Worm (Caenorhabditis elegans) whole organism, late embryonic: Measurements from ENCODE around the gene Y55B1BR.8.

Source experiments
- F13H6.1 ChIP-seq: sonication (generic microtip); optimal IDR thresholded peaks from 2 replicates; lab custom pipeline; 2016; ENCODE audit warnings: missing genetic modification characterization, missing compliant biosample characterization
- K02D7.2 ChIP-seq: sonication (generic microtip); optimal IDR thresholded peaks from 2 replicates; lab custom pipeline; 2017; ENCODE audit warnings: mild to moderate bottlenecking, missing genetic modification characterization, missing compliant biosample characterization
- T23F11.4 ChIP-seq: fragments of 200-800 bp; sonication (Bioruptor generic); optimal IDR thresholded peaks from 2 replicates; lab custom pipeline; 2018; ENCODE audit warnings: mild to moderate bottlenecking, missing genetic modification characterization, missing compliant biosample characterization
- Y22D7AL.16 ChIP-seq: sonication (generic microtip); optimal IDR thresholded peaks from 2 replicates; lab custom pipeline; 2016; ENCODE audit warnings: missing genetic modification characterization, missing compliant biosample characterization
- ahr-1 ChIP-seq: sonication (generic microtip); optimal IDR thresholded peaks from 2 replicates; lab custom pipeline; 2016; ENCODE audit warnings: missing genetic modification characterization, missing compliant biosample characterization
- ceh-19 ChIP-seq: fragments of 200-800 bp; sonication (Bioruptor generic); optimal IDR thresholded peaks from 2 replicates; lab custom pipeline; 2018; ENCODE audit warnings: mild to moderate bottlenecking, missing genetic modification characterization, missing compliant biosample characterization
- ceh-22 ChIP-seq: sonication (generic microtip); optimal IDR thresholded peaks from 2 replicates; lab custom pipeline; 2017; ENCODE audit warnings: missing biosample characterization, missing genetic modification characterization
- ceh-24 ChIP-seq: sonication (generic microtip); optimal IDR thresholded peaks from 2 replicates; lab custom pipeline; 2016; ENCODE audit warnings: mild to moderate bottlenecking, missing genetic modification characterization, missing compliant biosample characterization
- ceh-30 ChIP-seq: fragments of 150-350 bp; optimal IDR thresholded peaks from 2 replicates; lab custom pipeline; 2014; ENCODE audit warnings: missing biosample characterization, missing genetic modification characterization
- ceh-31 ChIP-seq: sonication (generic microtip); optimal IDR thresholded peaks from 2 replicates; lab custom pipeline; 2016; ENCODE audit warnings: missing genetic modification characterization, missing compliant biosample characterization
- ceh-48 ChIP-seq: sonication (generic microtip); optimal IDR thresholded peaks from 2 replicates; lab custom pipeline; 2016; ENCODE audit warnings: missing genetic modification characterization, inconsistent platforms, missing compliant biosample characterization
- che-1 ChIP-seq: sonication (generic microtip); optimal IDR thresholded peaks from 2 replicates; lab custom pipeline; 2016; ENCODE audit warnings: mild to moderate bottlenecking, missing genetic modification characterization, missing compliant biosample characterization
- dmd-4 ChIP-seq: sonication (generic microtip); optimal IDR thresholded peaks from 2 replicates; lab custom pipeline; 2016; ENCODE audit warnings: borderline replicate concordance, missing genetic modification characterization, missing compliant biosample characterization
- ets-4 ChIP-seq: sonication (generic microtip); optimal IDR thresholded peaks from 2 replicates; lab custom pipeline; 2016; ENCODE audit warnings: missing genetic modification characterization, missing compliant biosample characterization
- fax-1 ChIP-seq: sonication (generic microtip); optimal IDR thresholded peaks from 2 replicates; lab custom pipeline; 2016; ENCODE audit warnings: missing genotype, missing genetic modification characterization, missing compliant biosample characterization
- fkh-6 ChIP-seq: sonication (generic microtip); optimal IDR thresholded peaks from 2 replicates; lab custom pipeline; 2016; ENCODE audit warnings: missing genetic modification characterization, missing compliant biosample characterization
- hlh-13 ChIP-seq: fragments of 200-800 bp; sonication (Bioruptor generic); optimal IDR thresholded peaks from 2 replicates; lab custom pipeline; 2018; ENCODE audit warnings: mild to moderate bottlenecking, missing genetic modification characterization, missing compliant biosample characterization
- hlh-15 ChIP-seq: sonication (generic microtip); optimal IDR thresholded peaks from 2 replicates; lab custom pipeline; 2016; ENCODE audit warnings: missing genetic modification characterization, missing compliant biosample characterization
- hlh-30 ChIP-seq: sonication (generic microtip); optimal IDR thresholded peaks from 2 replicates; lab custom pipeline; 2017; ENCODE audit warnings: antibody characterized with exemption, missing genetic modification characterization, missing compliant biosample characterization; ENCODE audit not compliant: insufficient read depth
- hlh-6 ChIP-seq: sonication (generic microtip); optimal IDR thresholded peaks from 2 replicates; lab custom pipeline; 2016; ENCODE audit warnings: missing genotype, missing genetic modification characterization, missing compliant biosample characterization
- nhr-232 ChIP-seq: sonication (generic microtip); optimal IDR thresholded peaks from 2 replicates; lab custom pipeline; 2016; ENCODE audit warnings: missing genetic modification characterization, missing compliant biosample characterization
- npax-4 ChIP-seq: sonication (generic microtip); optimal IDR thresholded peaks from 2 replicates; lab custom pipeline; 2016; ENCODE audit warnings: missing genetic modification characterization, missing compliant biosample characterization
- odd-2 ChIP-seq: sonication (generic microtip); optimal IDR thresholded peaks from 2 replicates; lab custom pipeline; 2017; ENCODE audit warnings: antibody characterized with exemption, mild to moderate bottlenecking, missing genetic modification characterization, missing compliant biosample characterization
- pag-3 ChIP-seq: sonication (generic microtip); optimal IDR thresholded peaks from 2 replicates; lab custom pipeline; 2016; ENCODE audit warnings: missing compliant biosample characterization, missing genetic modification characterization, borderline replicate concordance
- pat-9 ChIP-seq: fragments of 200-800 bp; sonication (Bioruptor generic); optimal IDR thresholded peaks from 2 replicates; lab custom pipeline; 2018; ENCODE audit warnings: mild to moderate bottlenecking, missing genetic modification characterization, moderate library complexity, missing compliant biosample characterization
- pax-1 ChIP-seq: fragments of 150-350 bp; optimal IDR thresholded peaks from 2 replicates; lab custom pipeline; 2014; ENCODE audit warnings: missing biosample characterization, missing genetic modification characterization
- pha-2 ChIP-seq: sonication (generic microtip); optimal IDR thresholded peaks from 2 replicates; lab custom pipeline; 2017; ENCODE audit warnings: mild to moderate bottlenecking, missing genetic modification characterization, missing compliant biosample characterization
- pqm-1 ChIP-seq: sonication (generic microtip); optimal IDR thresholded peaks from 2 replicates; lab custom pipeline; 2016; ENCODE audit warnings: missing genetic modification characterization, missing compliant biosample characterization
- pros-1 ChIP-seq: fragments of 150-350 bp; optimal IDR thresholded peaks from 2 replicates; lab custom pipeline; 2014; ENCODE audit warnings: missing biosample characterization, missing genetic modification reagents, missing genetic modification characterization
- ref-2 ChIP-seq: sonication (generic microtip); optimal IDR thresholded peaks from 2 replicates; lab custom pipeline; 2016; ENCODE audit warnings: missing genetic modification characterization, missing compliant biosample characterization
- sdc-2 ChIP-seq: sonication (generic microtip); optimal IDR thresholded peaks from 2 replicates; lab custom pipeline; 2016; ENCODE audit warnings: missing genotype, missing genetic modification characterization, missing compliant biosample characterization
- sox-2 ChIP-seq: fragments of 200-800 bp; sonication (Bioruptor generic); IDR thresholded peaks from 2 replicates; pipeline ENCODE4 v1.3.6; 2022; ENCODE audit warnings: missing genetic modification reagents, missing genetic modification characterization, missing compliant biosample characterization
- sox-4 ChIP-seq: sonication (generic microtip); optimal IDR thresholded peaks from 2 replicates; lab custom pipeline; 2017; ENCODE audit warnings: mild to moderate bottlenecking, missing genetic modification characterization, inconsistent platforms, missing compliant biosample characterization
- syd-9 ChIP-seq: sonication (generic microtip); optimal IDR thresholded peaks from 2 replicates; lab custom pipeline; 2016; ENCODE audit warnings: mild to moderate bottlenecking, missing genetic modification characterization, moderate library complexity, missing compliant biosample characterization
- tbx-7 ChIP-seq: sonication (generic microtip); optimal IDR thresholded peaks from 2 replicates; lab custom pipeline; 2016; ENCODE audit warnings: missing genotype, missing genetic modification characterization, missing compliant biosample characterization
- unc-42 ChIP-seq: sonication (generic microtip); optimal IDR thresholded peaks from 2 replicates; lab custom pipeline; 2016; ENCODE audit warnings: missing genotype, missing genetic modification characterization, missing compliant biosample characterization
- unc-55 ChIP-seq: sonication (generic microtip); optimal IDR thresholded peaks from 2 replicates; lab custom pipeline; 2017; ENCODE audit warnings: missing biosample characterization, missing genetic modification reagents, missing genetic modification characterization
- zip-5 ChIP-seq: sonication (generic microtip); optimal IDR thresholded peaks from 2 replicates; lab custom pipeline; 2016; ENCODE audit warnings: missing genetic modification characterization, missing compliant biosample characterization

Y55B1BR.8 gene

DNA sequence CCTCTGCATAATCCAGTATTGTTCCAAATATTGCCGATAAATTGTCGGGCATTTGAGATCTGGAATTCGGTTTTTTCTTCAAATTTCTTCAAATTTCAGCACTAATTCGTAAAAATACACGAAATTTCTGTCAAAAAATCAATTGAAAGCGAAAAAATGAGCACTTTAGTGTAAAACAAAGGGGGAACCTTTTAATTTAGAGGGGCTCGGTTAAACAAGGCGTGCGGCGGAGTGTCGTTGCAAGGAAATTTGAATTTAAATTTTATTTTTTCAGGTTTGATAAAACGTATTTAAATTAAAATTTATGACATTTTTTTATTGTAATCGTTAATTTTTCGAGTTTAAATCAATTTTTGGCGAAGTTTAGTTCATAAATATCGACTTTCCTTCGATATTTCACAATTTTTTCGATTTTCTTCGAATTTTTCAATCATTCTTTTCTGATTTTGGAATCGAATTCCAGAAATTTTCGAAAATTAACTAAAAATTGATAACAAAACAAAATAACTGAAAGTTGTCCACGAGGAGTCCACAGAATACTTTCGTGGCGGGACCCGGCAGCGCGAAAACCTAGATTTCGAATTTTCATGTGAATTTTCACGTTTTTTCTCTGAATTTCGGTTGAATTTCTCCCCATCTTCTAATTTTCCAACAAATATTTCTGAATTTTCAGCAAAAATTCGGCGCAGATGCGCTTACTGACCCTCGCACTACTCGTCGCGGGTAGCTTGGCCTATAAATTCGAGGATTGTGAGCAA is 27.6 kb downstream of the Y55B1BR.8 start, which contains the start of the genes magu-1 and nemp-1:
Gene magu-1, minus strand, starts transcription at position 59 of the 758 bp plus-strand sequence.
Gene nemp-1, plus strand, starts transcription at position 674 of the 758 bp plus-strand sequence.
- peak; percentile 9 for TF ChIP-seq unc-42 (tag; lab: Kevin White, UChicago)
- no peak for TF ChIP-seq npax-4 (tag; lab: Kevin White, UChicago)
- no peak for TF ChIP-seq pax-1 (tag; lab: Kevin White, UChicago)

DNA sequence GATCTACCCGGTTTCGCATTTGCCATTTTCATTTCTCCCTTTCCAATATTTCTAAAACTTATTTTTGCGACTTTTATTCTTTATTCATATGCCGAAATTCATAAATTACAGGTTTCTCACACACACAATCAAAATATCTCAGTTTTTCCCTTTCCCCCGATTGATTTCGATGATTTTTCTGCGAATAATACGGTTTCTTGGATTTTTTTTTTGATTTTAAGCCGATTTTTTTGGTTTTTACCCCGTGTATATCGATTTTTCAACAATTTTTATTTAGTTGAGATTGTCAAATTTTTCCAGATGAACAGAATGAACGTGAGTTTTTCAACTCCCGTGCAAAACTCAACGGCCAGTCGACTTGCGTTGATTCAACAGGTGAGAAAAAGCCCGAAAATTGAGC is 31.0 kb downstream of the Y55B1BR.8 start, which contains the start of gene mat-3:
Gene mat-3, plus strand, starts transcription at position 301 of the 400 bp plus-strand sequence.
- TF ChIP-seq fkh-6 (tag; lab: Kevin White, UChicago) (no peak), ceh-22 (tag; lab: Kevin White, UChicago) (no peak), tbx-7 (tag; lab: Kevin White, UChicago) (no peak), hlh-15 (tag; lab: Kevin White, UChicago) (no peak), pax-1 (tag; lab: Kevin White, UChicago) (no peak), ceh-24 (tag; lab: Kevin White, UChicago) (no peak), pqm-1 (tag; lab: Kevin White, UChicago) (no peak), odd-2 (tag; lab: Kevin White, UChicago) (no peak), unc-55 (no peak), sox-2 (GFP tag; lab: Robert Waterston, UW) (no peak), pha-2 (no peak)

DNA sequence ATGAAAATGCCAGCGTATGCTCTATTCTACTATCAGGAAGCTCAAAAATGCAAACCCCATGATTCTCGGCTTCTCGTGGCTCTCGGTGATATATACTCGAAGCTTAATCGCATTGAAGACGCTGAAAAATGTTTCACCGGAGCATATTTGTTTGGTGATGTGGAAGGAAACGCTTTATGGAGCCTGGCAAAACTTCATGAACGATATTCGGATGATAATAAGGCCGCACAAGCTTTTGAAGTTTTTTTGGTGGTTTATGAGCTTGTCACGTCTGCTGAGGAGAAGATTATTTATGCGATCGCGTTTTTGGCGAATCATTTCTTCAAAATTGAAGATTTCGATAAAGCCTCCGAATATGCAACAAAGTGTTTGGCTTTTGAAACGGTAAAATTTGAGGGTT is 37.1 kb downstream of the Y55B1BR.8 start:
- TF ChIP-seq T23F11.4 (no peak), che-1 (tag; lab: Kevin White, UChicago) (no peak), F13H6.1 (tag; lab: Kevin White, UChicago) (no peak), hlh-6 (tag; lab: Kevin White, UChicago) (no peak), nhr-232 (tag; lab: Kevin White, UChicago) (no peak), hlh-30 (no peak), ceh-48 (tag; lab: Kevin White, UChicago) (no peak), pqm-1 (tag; lab: Kevin White, UChicago) (no peak), pax-1 (tag; lab: Kevin White, UChicago) (no peak), unc-55 (no peak)

DNA sequence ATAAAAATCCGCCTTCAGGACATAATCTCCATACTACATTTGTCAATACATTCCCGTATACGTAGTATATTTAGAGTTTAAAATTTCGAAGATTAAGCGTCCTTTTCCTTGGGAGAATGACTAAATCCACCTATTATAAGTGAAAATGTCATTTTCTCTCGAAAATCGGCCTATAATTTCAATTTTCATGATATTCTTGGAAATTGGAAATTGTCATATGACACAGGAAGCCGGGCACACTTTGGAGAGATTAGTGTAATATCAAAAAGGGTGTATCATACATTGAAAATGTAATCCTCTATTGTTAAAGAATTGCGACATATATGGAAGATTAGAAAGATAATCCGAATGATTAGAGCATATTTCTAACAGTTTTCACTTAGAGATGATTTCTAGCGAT is 38.5 kb downstream of the Y55B1BR.8 start:
- no peak for TF ChIP-seq zip-5 (tag; lab: Kevin White, UChicago)
- no peak for TF ChIP-seq T23F11.4
- no peak for TF ChIP-seq pag-3
- TF ChIP-seq sdc-2 (tag; lab: Kevin White, UChicago): no peak
- TF ChIP-seq hlh-15 (tag; lab: Kevin White, UChicago): no peak
- no peak for TF ChIP-seq ceh-19
- no peak for TF ChIP-seq ceh-31 (tag; lab: Kevin White, UChicago)
- TF ChIP-seq Y22D7AL.16 (tag; lab: Kevin White, UChicago): no peak
- no peak for TF ChIP-seq unc-42 (tag; lab: Kevin White, UChicago)
- no peak for TF ChIP-seq odd-2 (tag; lab: Kevin White, UChicago)
- TF ChIP-seq F13H6.1 (tag; lab: Kevin White, UChicago): no peak
- TF ChIP-seq hlh-13 (GFP tag; lab: Kevin White, UChicago): no peak
- no peak for TF ChIP-seq ceh-30
- no peak for TF ChIP-seq hlh-6 (tag; lab: Kevin White, UChicago)
- no peak for TF ChIP-seq dmd-4 (tag; lab: Kevin White, UChicago)
- no peak for TF ChIP-seq K02D7.2 (tag; lab: Kevin White, UChicago)
- no peak for TF ChIP-seq syd-9 (tag; lab: Kevin White, UChicago)
- no peak for TF ChIP-seq ahr-1
- TF ChIP-seq ref-2: no peak
- TF ChIP-seq, all 69 proteins: peak for 0

DNA sequence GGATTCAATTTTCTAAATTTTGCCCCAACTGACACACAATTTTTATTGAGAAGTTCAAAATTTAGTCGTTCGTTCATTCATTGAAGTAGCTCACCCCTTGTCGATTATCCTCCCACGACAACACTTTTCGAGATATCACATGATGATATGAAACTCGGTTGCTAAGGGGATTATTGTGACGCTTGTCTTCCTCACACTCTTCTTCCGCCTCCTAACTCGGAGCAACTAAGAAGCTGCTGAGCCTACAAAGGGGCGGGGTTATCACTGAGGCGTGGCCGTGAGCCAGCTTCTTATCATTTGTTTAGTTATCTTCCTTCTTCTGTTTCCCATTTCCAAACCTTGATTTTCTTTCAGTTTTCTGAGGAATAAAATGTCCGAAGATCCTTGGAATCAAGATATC is 39.4 kb downstream of the Y55B1BR.8 start, which contains the start of gene F10C5.3:
Gene F10C5.3, plus strand, starts transcription at position 313 of the 400 bp plus-strand sequence.
- TF ChIP-seq pros-1: no peak
- no peak for TF ChIP-seq unc-42 (tag; lab: Kevin White, UChicago)
- TF ChIP-seq dmd-4 (tag; lab: Kevin White, UChicago): no peak
- TF ChIP-seq sox-4: no peak
- no peak for TF ChIP-seq ets-4 (tag; lab: Kevin White, UChicago)
- no peak for TF ChIP-seq fax-1
- TF ChIP-seq pat-9 (tag; lab: Kevin White, UChicago): no peak
- no peak for TF ChIP-seq odd-2 (tag; lab: Kevin White, UChicago)
- no peak for TF ChIP-seq ceh-30
